Fruit fly (Drosophila melanogaster) whole organism, prepupa: ENCODE results near the gene Ndc1.

ENCODE experiments used
- Blimp-1 ChIP-seq: fragments of 200-800 bp; sonication (Bioruptor generic); optimal IDR thresholded peaks from 3 replicates; lab custom pipeline; 2017; ENCODE audit warnings: missing biosample characterization, missing genetic modification characterization, mild to moderate bottlenecking, moderate library complexity, missing genetic modification reagents
- CG10631 ChIP-seq: fragments of 200-800 bp; sonication (Bioruptor generic); optimal IDR thresholded peaks from 2 replicates; lab custom pipeline; 2016; ENCODE audit warnings: missing biosample characterization, missing genetic modification characterization
- CG11294 ChIP-seq: fragments of 200-800 bp; sonication (Bioruptor generic); IDR thresholded peaks from 2 replicates; pipeline ENCODE4 v1.3.6; 2022; ENCODE audit warnings: missing biosample characterization, missing genetic modification characterization
- CG11902 ChIP-seq: fragments of 200-800 bp; sonication (Bioruptor generic); optimal IDR thresholded peaks from 3 replicates; lab custom pipeline; 2016; ENCODE audit warnings: missing biosample characterization, missing genetic modification characterization
- CG15336 ChIP-seq: fragments of 200-800 bp; sonication (Bioruptor generic); IDR thresholded peaks from 2 replicates; pipeline ENCODE4 v1.3.6; 2022; ENCODE audit warnings: missing biosample characterization, missing genetic modification characterization
- CG1621 ChIP-seq: fragments of 200-800 bp; sonication (Bioruptor generic); optimal IDR thresholded peaks from 3 replicates; lab custom pipeline; 2018; ENCODE audit warnings: missing biosample characterization, mild to moderate bottlenecking, missing genetic modification characterization
- CG16779 ChIP-seq: fragments of 200-800 bp; sonication (Bioruptor generic); optimal IDR thresholded peaks from 3 replicates; lab custom pipeline; 2017; ENCODE audit warnings: missing biosample characterization, mild to moderate bottlenecking, missing genetic modification characterization
- CG31627 ChIP-seq: fragments of 200-800 bp; sonication (Bioruptor generic); optimal IDR thresholded peaks from 3 replicates; lab custom pipeline; 2016; ENCODE audit warnings: missing biosample characterization, missing genetic modification characterization
- CG32006 ChIP-seq: fragments of 200-800 bp; sonication (Bioruptor generic); optimal IDR thresholded peaks from 3 replicates; lab custom pipeline; 2017; ENCODE audit warnings: missing biosample characterization, mild to moderate bottlenecking, missing genetic modification characterization
- CG34406 ChIP-seq: fragments of 200-800 bp; sonication (Bioruptor generic); optimal IDR thresholded peaks from 3 replicates; lab custom pipeline; 2016; ENCODE audit warnings: missing biosample characterization, missing genetic modification characterization
- CG3919 ChIP-seq: fragments of 200-800 bp; sonication (Bioruptor generic); optimal IDR thresholded peaks from 3 replicates; lab custom pipeline; 2016; ENCODE audit warnings: missing biosample characterization, missing genetic modification characterization
- CG4318 ChIP-seq: fragments of 200-800 bp; sonication (Bioruptor generic); optimal IDR thresholded peaks from 3 replicates; lab custom pipeline; 2017; ENCODE audit warnings: missing biosample characterization, mild to moderate bottlenecking, missing genetic modification characterization
- CG6792 ChIP-seq: fragments of 200-800 bp; sonication (Bioruptor generic); optimal IDR thresholded peaks from 3 replicates; lab custom pipeline; 2016; ENCODE audit warnings: missing biosample characterization, missing genetic modification characterization
- CG6808 ChIP-seq: fragments of 200-800 bp; sonication (Bioruptor generic); optimal IDR thresholded peaks from 3 replicates; lab custom pipeline; 2017; ENCODE audit warnings: missing biosample characterization, missing genetic modification characterization, mild to moderate bottlenecking, moderate library complexity, missing genetic modification reagents
- CG6854 ChIP-seq: fragments of 200-800 bp; sonication (Bioruptor generic); optimal IDR thresholded peaks from 2 replicates; lab custom pipeline; 2017; ENCODE audit warnings: missing biosample characterization, mild to moderate bottlenecking, missing genetic modification characterization
- CG7368 ChIP-seq: fragments of 200-800 bp; sonication (Bioruptor generic); optimal IDR thresholded peaks from 3 replicates; lab custom pipeline; 2016; ENCODE audit warnings: missing biosample characterization, missing genetic modification characterization
- CG8119 ChIP-seq: fragments of 200-800 bp; sonication (Bioruptor generic); IDR thresholded peaks from 3 replicates; pipeline ENCODE4 v1.3.6; 2022; ENCODE audit warnings: missing biosample characterization, missing genetic modification characterization
- CG8632 ChIP-seq: fragments of 200-800 bp; sonication (Bioruptor generic); optimal IDR thresholded peaks from 3 replicates; lab custom pipeline; 2016; ENCODE audit warnings: missing biosample characterization, missing genetic modification characterization
- CG9139 ChIP-seq: fragments of 200-800 bp; sonication (Bioruptor generic); optimal IDR thresholded peaks from 3 replicates; lab custom pipeline; 2017; ENCODE audit warnings: missing biosample characterization, mild to moderate bottlenecking, missing genetic modification characterization
- Eip75B ChIP-seq: fragments of 200-800 bp; sonication (Bioruptor generic); optimal IDR thresholded peaks from 3 replicates; lab custom pipeline; 2016; ENCODE audit warnings: missing biosample characterization, missing genetic modification characterization
- Eip78C ChIP-seq: fragments of 200-800 bp; sonication (Bioruptor generic); peaks from one replicate; lab custom pipeline; 2016; ENCODE audit warnings: missing biosample characterization, missing genetic modification characterization
- Eip93F ChIP-seq: fragments of 200-800 bp; sonication (Bioruptor generic); optimal IDR thresholded peaks from 2 replicates; lab custom pipeline; 2016; ENCODE audit warnings: missing biosample characterization, mild to moderate bottlenecking, missing genetic modification characterization
- Ets96B ChIP-seq: fragments of 200-800 bp; optimal IDR thresholded peaks from 2 replicates; lab custom pipeline; 2019; ENCODE audit warnings: missing biosample characterization, mild to moderate bottlenecking, missing genetic modification characterization, moderate library complexity
- Gug ChIP-seq: fragments of 200-800 bp; sonication (Bioruptor generic); IDR thresholded peaks from 2 replicates; pipeline ENCODE4 v1.3.6; 2022; ENCODE audit warnings: missing biosample characterization, missing genetic modification characterization
- Hr38 ChIP-seq: sonication (Bioruptor generic); optimal IDR thresholded peaks from 2 replicates; lab custom pipeline; 2016; ENCODE audit warnings: missing biosample characterization, missing genetic modification characterization
- Hr39 ChIP-seq: fragments of 200-800 bp; sonication (Bioruptor generic); optimal IDR thresholded peaks from 2 replicates; lab custom pipeline; 2016; ENCODE audit warnings: missing biosample characterization, missing genetic modification characterization
- Hr4 ChIP-seq: fragments of 200-800 bp; sonication (Bioruptor generic); optimal IDR thresholded peaks from 3 replicates; lab custom pipeline; 2016; ENCODE audit warnings: missing biosample characterization, missing genetic modification characterization
- Lpt ChIP-seq: fragments of 200-800 bp; sonication (Bioruptor generic); optimal IDR thresholded peaks from 3 replicates; lab custom pipeline; 2016; ENCODE audit warnings: missing biosample characterization, missing genetic modification characterization
- Met ChIP-seq: fragments of 200-800 bp; sonication (Bioruptor generic); optimal IDR thresholded peaks from 3 replicates; lab custom pipeline; 2016; ENCODE audit warnings: missing biosample characterization, missing genetic modification characterization
- OdsH ChIP-seq: fragments of 200-800 bp; sonication (Bioruptor generic); optimal IDR thresholded peaks from 3 replicates; lab custom pipeline; 2016; ENCODE audit warnings: missing biosample characterization, missing genetic modification characterization
- Smox ChIP-seq: fragments of 200-800 bp; sonication (Bioruptor generic); optimal IDR thresholded peaks from 3 replicates; lab custom pipeline; 2016; ENCODE audit warnings: missing biosample characterization, missing genetic modification characterization
- Sox102F ChIP-seq: fragments of 200-800 bp; sonication (Bioruptor generic); optimal IDR thresholded peaks from 2 replicates; lab custom pipeline; 2016; ENCODE audit warnings: missing biosample characterization, mild to moderate bottlenecking, missing genetic modification characterization
- Sox14 ChIP-seq: fragments of 200-800 bp; sonication (Bioruptor generic); optimal IDR thresholded peaks from 3 replicates; lab custom pipeline; 2016; ENCODE audit warnings: missing biosample characterization, missing genetic modification characterization
- Sox15 ChIP-seq: fragments of 200-800 bp; sonication (Bioruptor generic); optimal IDR thresholded peaks from 3 replicates; lab custom pipeline; 2016; ENCODE audit warnings: missing biosample characterization, missing genetic modification characterization
- achi ChIP-seq: fragments of 200-800 bp; sonication (Bioruptor generic); optimal IDR thresholded peaks from 3 replicates; lab custom pipeline; 2016; ENCODE audit warnings: missing biosample characterization, missing genetic modification characterization
- cyc ChIP-seq: fragments of 200-800 bp; sonication (Bioruptor generic); optimal IDR thresholded peaks from 3 replicates; lab custom pipeline; 2016; ENCODE audit warnings: missing biosample characterization, missing genetic modification characterization
- dsx ChIP-seq: fragments of 200-800 bp; optimal IDR thresholded peaks from 3 replicates; lab custom pipeline; 2019; ENCODE audit warnings: missing biosample characterization, mild to moderate bottlenecking, missing genetic modification characterization, moderate library complexity; ENCODE audit not compliant: poor library complexity, severe bottlenecking
- esn ChIP-seq: fragments of 200-800 bp; sonication (Bioruptor generic); optimal IDR thresholded peaks from 2 replicates; lab custom pipeline; 2016; ENCODE audit warnings: missing biosample characterization, mild to moderate bottlenecking, missing genetic modification characterization, moderate library complexity
- fd59A ChIP-seq: fragments of 200-800 bp; sonication (Bioruptor generic); optimal IDR thresholded peaks from 2 replicates; lab custom pipeline; 2017; ENCODE audit warnings: missing biosample characterization, mild to moderate bottlenecking, missing genetic modification characterization, missing genetic modification reagents
- fd85E ChIP-seq: fragments of 200-800 bp; sonication (Bioruptor generic); optimal IDR thresholded peaks from 3 replicates; lab custom pipeline; 2016; ENCODE audit warnings: missing biosample characterization, missing genetic modification characterization
- fkh ChIP-seq: fragments of 200-800 bp; sonication (Bioruptor generic); optimal IDR thresholded peaks from 3 replicates; lab custom pipeline; 2017; ENCODE audit warnings: missing biosample characterization, mild to moderate bottlenecking, missing genetic modification characterization, moderate library complexity
- lz ChIP-seq: fragments of 200-800 bp; sonication (Bioruptor generic); optimal IDR thresholded peaks from 3 replicates; lab custom pipeline; 2016; ENCODE audit warnings: missing biosample characterization, missing genetic modification characterization
- pdm3 ChIP-seq: fragments of 200-800 bp; sonication (Bioruptor generic); optimal IDR thresholded peaks from 3 replicates; lab custom pipeline; 2016; ENCODE audit warnings: missing biosample characterization, missing genetic modification characterization
- salr ChIP-seq, 2 experiments: fragments of 200-800 bp; sonication (Bioruptor generic); optimal IDR thresholded peaks; 3 replicates each; lab custom pipeline; 2016 to 2018; ENCODE audit warnings: missing biosample characterization in 2 of 2, missing genetic modification characterization in 2 of 2, mild to moderate bottlenecking in 1 of 2
- spab ChIP-seq: fragments of 200-800 bp; sonication (Bioruptor generic); optimal IDR thresholded peaks from 2 replicates; lab custom pipeline; 2017; ENCODE audit warnings: missing biosample characterization, mild to moderate bottlenecking, missing genetic modification characterization, missing genetic modification reagents
- ss ChIP-seq, 2 experiments: fragments of 200-800 bp; sonication (Bioruptor generic); optimal IDR thresholded peaks; 2 replicates in 1 of 2; 3 replicates in 1 of 2; lab custom pipeline; 2017 to 2018; ENCODE audit warnings: mild to moderate bottlenecking in 2 of 2, missing biosample characterization in 2 of 2, missing genetic modification characterization in 2 of 2, moderate library complexity in 1 of 2
- svp ChIP-seq: fragments of 200-800 bp; sonication (Bioruptor generic); peaks from one replicate; lab custom pipeline; 2016; ENCODE audit warnings: missing biosample characterization, missing genetic modification characterization
- vri ChIP-seq: fragments of 200-800 bp; sonication (Bioruptor generic); optimal IDR thresholded peaks from 3 replicates; lab custom pipeline; 2016; ENCODE audit warnings: missing biosample characterization, mild to moderate bottlenecking, missing genetic modification characterization

Gene Ndc1

DNA sequence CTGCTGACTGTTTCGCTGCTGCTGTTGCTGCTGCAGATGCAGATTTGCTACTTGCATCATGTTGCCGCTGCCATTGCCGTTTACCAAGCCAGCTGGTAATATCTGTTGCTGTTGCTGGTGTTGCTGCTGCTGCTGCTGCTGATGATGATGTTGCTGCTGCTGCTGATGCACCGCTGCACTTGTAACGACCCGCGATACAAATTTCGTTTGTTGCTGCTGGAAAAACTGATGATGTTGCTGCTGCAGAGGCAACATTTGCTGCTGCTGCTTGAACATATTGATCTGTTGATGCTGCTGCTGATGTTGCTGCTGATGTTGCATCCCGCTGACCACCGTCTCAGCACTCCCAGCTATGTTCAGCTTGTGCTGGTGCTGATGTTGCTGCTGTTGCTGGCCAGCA, 3.8 kb upstream of the Ndc1 start:
- TF ChIP-seq CG1621 (tag; lab: Kevin White, UChicago) (no peak), salr (GFP tag; optimal IDR thresholded peaks at IDR 0.05; lab: Kevin White, UChicago) (no peak), CG3919 (peak; percentile 48), CG4318 (GFP tag; lab: Kevin White, UChicago) (no peak)

dm6 chr3R:23920874-23921539, 3.2 kb upstream of the Ndc1 start:
- TF ChIP-seq fd59A (GFP tag; lab: Kevin White, UChicago) (peak; percentile 23), CG32006 (no peak), svp (GFP tag; lab: Kevin White, UChicago) (peak; percentile 79), CG7368 (GFP tag; lab: Kevin White, UChicago) (peak; percentile 49), Smox (GFP tag; lab: Kevin White, UChicago) (peak; percentile 31), Sox102F (GFP tag; lab: Kevin White, UChicago) (peak; percentile 64), Lpt (GFP tag; lab: Kevin White, UChicago) (no peak), salr (GFP tag; optimal IDR thresholded peaks at IDR 0.05; lab: Kevin White, UChicago) (peak in 1 of 2 experiments; percentile 59), CG3919 (peak; percentile 36), CG31627 (peak; percentile 58), CG6792 (GFP tag; lab: Kevin White, UChicago) (peak; percentile 22), dsx (GFP tag; lab: Kevin White, UChicago) (peak; percentile 99), CG9139 (no peak), fkh (GFP tag; lab: Kevin White, UChicago) (no peak), CG11294 (no peak), vri (GFP tag; lab: Kevin White, UChicago) (peak; percentile 4), Blimp-1 (GFP tag; lab: Kevin White, UChicago) (no peak), CG6808 (GFP tag; lab: Kevin White, UChicago) (peak; percentile 49), CG8632 (peak; percentile 10), ss (GFP tag; optimal IDR thresholded peaks at IDR 0.05; lab: Kevin White, UChicago) (peak; percentile 13 to 55), Sox14 (peak; percentile 78), spab (GFP tag; lab: Kevin White, UChicago) (no peak), CG11902 (peak; percentile 12), CG10631 (GFP tag; lab: Kevin White, UChicago) (peak; percentile 14), lz (GFP tag; lab: Kevin White, UChicago) (peak; percentile 64), Hr4 (no peak), CG6854 (GFP tag; lab: Kevin White, UChicago) (no peak), CG15336 (GFP tag; lab: Robert Waterston, UW) (peak; percentile 26; the same call in 1 of the 2 replicates), Eip75B (peak; percentile 6), OdsH (no peak), Hr38 (GFP tag; lab: Kevin White, UChicago) (no peak), CG8119 (peak; percentile 37; the same call in 2 of the 3 replicates), Met (GFP tag; lab: Kevin White, UChicago) (peak; percentile 24), Gug (peak; percentile 23), pdm3 (GFP tag; lab: Kevin White, UChicago) (peak; percentile 48), Eip93F (GFP tag; lab: Kevin White, UChicago) (peak; percentile 39), achi (peak; percentile 32), cyc (GFP tag; lab: Kevin White, UChicago) (peak; percentile 43), CG1621 (tag; lab: Kevin White, UChicago) (peak; percentile 42), Hr39 (GFP tag; lab: Kevin White, UChicago) (peak; percentile 74), Sox15 (GFP tag; lab: Kevin White, UChicago) (peak; percentile 41), CG4318 (GFP tag; lab: Kevin White, UChicago) (no peak), CG16779 (tag; lab: Kevin White, UChicago) (no peak), CG34406 (peak; percentile 45), esn (GFP tag; lab: Kevin White, UChicago) (peak; percentile 71), fd85E (no peak), Ets96B (tag; lab: Kevin White, UChicago) (peak; percentile 37), Eip78C (peak; percentile 78)
